Worm (Caenorhabditis elegans) whole organism, L3 larva: ENCODE results near the gene M03A8.3.

Source experiments
- R02D3.7 ChIP-seq: fragments of 150-350 bp; optimal IDR thresholded peaks from 2 replicates; lab custom pipeline; 2014; ENCODE audit warnings: missing biosample characterization, missing genetic modification characterization
- ZK546.5 ChIP-seq: sonication (generic microtip); optimal IDR thresholded peaks from 2 replicates; lab custom pipeline; 2017; ENCODE audit warnings: missing biosample characterization, missing genetic modification characterization
- aly-2 ChIP-seq: fragments of 150-350 bp; optimal IDR thresholded peaks from 2 replicates; lab custom pipeline; 2014; ENCODE audit warnings: missing biosample characterization, missing genetic modification characterization
- ama-1 ChIP-seq: fragments of 150-350 bp; optimal IDR thresholded peaks from 2 replicates; lab custom pipeline; 2018
- ceh-16 ChIP-seq: sonication (generic microtip); optimal IDR thresholded peaks from 2 replicates; lab custom pipeline; 2017; ENCODE audit warnings: missing biosample characterization, missing genetic modification characterization
- ceh-28 ChIP-seq: fragments of 150-350 bp; optimal IDR thresholded peaks from 2 replicates; lab custom pipeline; 2014; ENCODE audit warnings: missing biosample characterization, missing genetic modification reagents, missing genetic modification characterization
- ceh-82 ChIP-seq: fragments of 150-350 bp; optimal IDR thresholded peaks from 2 replicates; lab custom pipeline; 2014; ENCODE audit warnings: missing biosample characterization, missing genetic modification characterization
- ceh-9 ChIP-seq: sonication (generic microtip); optimal IDR thresholded peaks from 2 replicates; lab custom pipeline; 2018; ENCODE audit warnings: missing biosample characterization, missing genetic modification characterization
- daf-12 ChIP-seq: fragments of 150-350 bp; optimal IDR thresholded peaks from 2 replicates; lab custom pipeline; 2014; ENCODE audit warnings: missing biosample characterization, missing genetic modification reagents, missing genetic modification characterization
- egl-27 ChIP-seq: sonication (generic microtip); optimal IDR thresholded peaks from 4 replicates; lab custom pipeline; 2017; ENCODE audit warnings: missing biosample characterization, missing genetic modification reagents, missing genetic modification characterization
- egl-5 ChIP-seq: fragments of 150-350 bp; optimal IDR thresholded peaks from 2 replicates; lab custom pipeline; 2017; ENCODE audit warnings: missing biosample characterization, missing genetic modification reagents, missing genetic modification characterization, inconsistent platforms
- elt-1 ChIP-seq: fragments of 150-350 bp; optimal IDR thresholded peaks from 2 replicates; lab custom pipeline; 2014; ENCODE audit warnings: missing biosample characterization, missing genetic modification characterization
- elt-2 ChIP-seq: sonication (generic microtip); optimal IDR thresholded peaks from 2 replicates; lab custom pipeline; 2016; ENCODE audit warnings: missing genetic modification reagents, mild to moderate bottlenecking, missing genetic modification characterization, missing compliant biosample characterization
- elt-3 ChIP-seq, 3 experiments: fragments of 150-350 bp in 1 of 3; sonication (generic microtip) in 2 of 3; optimal IDR thresholded peaks; 2 replicates in 2 of 3; 4 replicates in 1 of 3; lab custom pipeline; 2014 to 2017; ENCODE audit warnings: missing biosample characterization in 3 of 3, missing genetic modification characterization in 3 of 3
- eor-1 ChIP-seq, 2 experiments: fragments of 150-350 bp; optimal IDR thresholded peaks; 2 replicates each; lab custom pipeline; 2014 to 2018; ENCODE audit warnings: missing biosample characterization in 2 of 2, missing genetic modification characterization in 2 of 2
- fkh-10 ChIP-seq: sonication (generic microtip); optimal IDR thresholded peaks from 2 replicates; lab custom pipeline; 2017; ENCODE audit warnings: missing biosample characterization, missing genetic modification reagents, missing genetic modification characterization
- fkh-2 ChIP-seq: fragments of 150-350 bp; optimal IDR thresholded peaks from 2 replicates; lab custom pipeline; 2014; ENCODE audit warnings: missing biosample characterization, missing genetic modification reagents, missing genetic modification characterization
- fos-1 ChIP-seq: fragments of 150-350 bp; optimal IDR thresholded peaks from 2 replicates; lab custom pipeline; 2014; ENCODE audit warnings: missing biosample characterization, missing genetic modification characterization
- hmg-11 ChIP-seq: sonication (generic microtip); optimal IDR thresholded peaks from 2 replicates; lab custom pipeline; 2016; ENCODE audit warnings: missing genetic modification characterization, missing compliant biosample characterization
- jun-1 ChIP-seq: fragments of 150-350 bp; optimal IDR thresholded peaks from 2 replicates; lab custom pipeline; 2014; ENCODE audit warnings: missing biosample characterization, missing genetic modification reagents, missing genetic modification characterization
- lin-15B ChIP-seq: fragments of 150-350 bp; optimal IDR thresholded peaks from 2 replicates; lab custom pipeline; 2014; ENCODE audit warnings: missing biosample characterization, missing genetic modification characterization
- lin-39 ChIP-seq: fragments of 150-350 bp; optimal IDR thresholded peaks from 2 replicates; lab custom pipeline; 2018; ENCODE audit warnings: missing biosample characterization, missing genetic modification reagents, missing genetic modification characterization
- lsy-12 ChIP-seq: sonication (generic microtip); optimal IDR thresholded peaks from 2 replicates; lab custom pipeline; 2016; ENCODE audit warnings: mild to moderate bottlenecking, missing genetic modification characterization, missing compliant biosample characterization
- mdl-1 ChIP-seq: fragments of 150-350 bp; optimal IDR thresholded peaks from 2 replicates; lab custom pipeline; 2014; ENCODE audit warnings: missing biosample characterization, missing genetic modification characterization
- mml-1 ChIP-seq: fragments of 150-350 bp; sonication (generic microtip); optimal IDR thresholded peaks from 3 replicates; lab custom pipeline; 2014; ENCODE audit warnings: missing biosample characterization, missing genetic modification characterization
- nfya-1 ChIP-seq: sonication (generic microtip); optimal IDR thresholded peaks from 2 replicates; lab custom pipeline; 2017; ENCODE audit warnings: missing genetic modification characterization, mild to moderate bottlenecking, missing compliant biosample characterization, antibody characterized with exemption, moderate library complexity; ENCODE audit not compliant: insufficient read depth
- nhr-11 ChIP-seq: fragments of 150-350 bp; optimal IDR thresholded peaks from 2 replicates; lab custom pipeline; 2014; ENCODE audit warnings: missing biosample characterization, missing genetic modification characterization
- nhr-12 ChIP-seq: fragments of 150-350 bp; optimal IDR thresholded peaks from 2 replicates; lab custom pipeline; 2014; ENCODE audit warnings: missing biosample characterization, missing genetic modification characterization
- nhr-23 ChIP-seq: fragments of 150-350 bp; optimal IDR thresholded peaks from 2 replicates; lab custom pipeline; 2014; ENCODE audit warnings: missing biosample characterization, missing genetic modification reagents, missing genetic modification characterization
- nhr-28 ChIP-seq: fragments of 150-350 bp; optimal IDR thresholded peaks from 2 replicates; lab custom pipeline; 2014; ENCODE audit warnings: missing biosample characterization, missing genetic modification characterization
- nhr-43 ChIP-seq: sonication (generic microtip); optimal IDR thresholded peaks from 2 replicates; lab custom pipeline; 2016; ENCODE audit warnings: mild to moderate bottlenecking, missing genetic modification characterization, missing compliant biosample characterization; ENCODE audit not compliant: poor library complexity, severe bottlenecking
- nhr-67 ChIP-seq: fragments of 150-350 bp; optimal IDR thresholded peaks from 2 replicates; lab custom pipeline; 2014; ENCODE audit warnings: missing biosample characterization, missing genetic modification characterization
- nhr-76 ChIP-seq: fragments of 150-350 bp; sonication (generic microtip); optimal IDR thresholded peaks from 5 replicates; lab custom pipeline; 2014; ENCODE audit warnings: missing biosample characterization, missing genetic modification characterization
- nhr-77 ChIP-seq: fragments of 150-350 bp; optimal IDR thresholded peaks from 2 replicates; lab custom pipeline; 2014; ENCODE audit warnings: missing biosample characterization, missing genetic modification characterization
- pha-4 ChIP-seq: fragments of 150-350 bp; optimal IDR thresholded peaks from 2 replicates; lab custom pipeline; 2014; ENCODE audit warnings: missing biosample characterization, missing genetic modification reagents, missing genetic modification characterization
- pqm-1 ChIP-seq: fragments of 150-350 bp; optimal IDR thresholded peaks from 2 replicates; lab custom pipeline; 2017; ENCODE audit warnings: missing biosample characterization, missing genetic modification characterization, inconsistent platforms
- sea-2 ChIP-seq: fragments of 150-350 bp; sonication (generic microtip); optimal IDR thresholded peaks from 4 replicates; lab custom pipeline; 2014; ENCODE audit warnings: missing biosample characterization, missing genetic modification reagents, missing genetic modification characterization
- snpc-4 ChIP-seq: fragments of 150-350 bp; optimal IDR thresholded peaks from 2 replicates; lab custom pipeline; 2014; ENCODE audit warnings: missing biosample characterization, missing genetic modification characterization
- tbx-2 ChIP-seq: sonication (generic microtip); optimal IDR thresholded peaks from 2 replicates; lab custom pipeline; 2016; ENCODE audit warnings: mild to moderate bottlenecking, missing genetic modification characterization, missing compliant biosample characterization
- unc-39 ChIP-seq: sonication (generic microtip); optimal IDR thresholded peaks from 4 replicates; lab custom pipeline; 2017; ENCODE audit warnings: missing biosample characterization, missing genetic modification characterization
- unc-62 ChIP-seq: fragments of 150-350 bp; sonication (generic microtip); optimal IDR thresholded peaks from 4 replicates; lab custom pipeline; 2014; ENCODE audit warnings: missing biosample characterization, missing genetic modification reagents, missing genetic modification characterization
- zag-1 ChIP-seq: fragments of 150-350 bp; optimal IDR thresholded peaks from 2 replicates; lab custom pipeline; 2014; ENCODE audit warnings: missing biosample characterization, missing genetic modification characterization
- ztf-11 ChIP-seq: fragments of 150-350 bp; optimal IDR thresholded peaks from 2 replicates; lab custom pipeline; 2014; ENCODE audit warnings: missing biosample characterization, missing genetic modification characterization

Gene M03A8.3

ce11 chrX:6805427-6805826 is 5.6 kb downstream of the M03A8.3 start:
- TF ChIP-seq elt-1 (tag; lab: Kevin White, UChicago) (peak; percentile 86), ceh-28 (tag; lab: Kevin White, UChicago) (no peak), lin-15B (tag; lab: Kevin White, UChicago) (no peak)
- TF ChIP-seq, all 47 proteins: peak for 1

ce11 chrX:6806463-6806862 is 6.6 kb downstream of the M03A8.3 start, which contains the start of gene atg-2:
Gene atg-2 (plus strand): TSS chrX:6806763.
- no peak for TF ChIP-seq ama-1
- TF ChIP-seq ZK546.5 (tag; lab: Kevin White, UChicago) = no peak
- TF ChIP-seq egl-5 (tag; lab: Kevin White, UChicago) = no peak
- TF ChIP-seq lsy-12 (tag; lab: Kevin White, UChicago) = no peak
- TF ChIP-seq elt-1 (tag; lab: Kevin White, UChicago) = no peak
- no peak for TF ChIP-seq zag-1 (tag; lab: Kevin White, UChicago)
- TF ChIP-seq tbx-2 (tag; lab: Kevin White, UChicago) = no peak
- TF ChIP-seq mml-1 = no peak
- TF ChIP-seq jun-1 (tag; lab: Kevin White, UChicago) = no peak
- TF ChIP-seq egl-27 (tag; lab: Kevin White, UChicago) = no peak
- no peak for TF ChIP-seq nfya-1
- TF ChIP-seq ztf-11 (tag; lab: Kevin White, UChicago) = no peak
- TF ChIP-seq aly-2 (tag; lab: Kevin White, UChicago) = no peak
- TF ChIP-seq daf-12 (tag; lab: Kevin White, UChicago) = no peak
- TF ChIP-seq unc-62 = no peak
- no peak for TF ChIP-seq pqm-1 (tag; lab: Kevin White, UChicago)

ce11 chrX:6807137-6807861 is 7.4 kb downstream of the M03A8.3 start:
- TF ChIP-seq nhr-11 (tag; lab: Kevin White, UChicago) (no peak), nhr-76 (tag; lab: Kevin White, UChicago) (no peak), ztf-11 (tag; lab: Kevin White, UChicago) (no peak), sea-2 (GFP tag; lab: Kevin White, UChicago) (no peak), ZK546.5 (tag; lab: Kevin White, UChicago) (no peak), nhr-28 (tag; lab: Kevin White, UChicago) (no peak), ceh-82 (no peak), pqm-1 (tag; lab: Kevin White, UChicago) (peak; percentile 74), nhr-12 (no peak), elt-1 (tag; lab: Kevin White, UChicago) (no peak), ceh-16 (tag; lab: Kevin White, UChicago) (no peak), pha-4 (tag; lab: Kevin White, UChicago) (no peak), ceh-28 (tag; lab: Kevin White, UChicago) (peak; percentile 33), aly-2 (tag; lab: Kevin White, UChicago) (no peak), daf-12 (tag; lab: Kevin White, UChicago) (no peak), nhr-67 (tag; lab: Kevin White, UChicago) (no peak), R02D3.7 (tag; lab: Kevin White, UChicago) (no peak), nhr-77 (no peak), lin-15B (tag; lab: Kevin White, UChicago) (no peak), jun-1 (tag; lab: Kevin White, UChicago) (peak; percentile 16), tbx-2 (tag; lab: Kevin White, UChicago) (no peak), zag-1 (tag; lab: Kevin White, UChicago) (no peak), snpc-4 (tag; lab: Kevin White, UChicago) (no peak), eor-1 (tag; optimal IDR thresholded peaks at IDR 0.05; lab: Kevin White, UChicago) (no peak), fos-1 (tag; lab: Kevin White, UChicago) (no peak), unc-62 (no peak), ceh-9 (tag; lab: Kevin White, UChicago) (no peak), mml-1 (peak; percentile 49), lin-39 (tag; lab: Kevin White, UChicago) (no peak), ama-1 (peak; percentile 32), elt-3 (tag; optimal IDR thresholded peaks at IDR 0.05; lab: Kevin White, UChicago) (no peak), egl-5 (tag; lab: Kevin White, UChicago) (no peak), unc-39 (tag; lab: Kevin White, UChicago) (no peak), lsy-12 (tag; lab: Kevin White, UChicago) (no peak), mdl-1 (tag; lab: Kevin White, UChicago) (no peak), egl-27 (tag; lab: Kevin White, UChicago) (no peak), fkh-2 (tag; lab: Kevin White, UChicago) (no peak), hmg-11 (no peak), nfya-1 (no peak), fkh-10 (no peak), elt-2 (peak; percentile 68), nhr-23 (no peak), nhr-43 (tag; lab: Kevin White, UChicago) (no peak)
